Worm (Caenorhabditis elegans) whole organism, L2 larva: ENCODE measurements around the gene cone-1.
A peak's percentile ranks its signal among the peaks of the same experiment; 100 is the strongest.

Source experiments
- ama-1 ChIP-seq: fragments of 150-350 bp; optimal IDR thresholded peaks from 2 replicates; lab custom pipeline; 2018; ENCODE audit warnings: inconsistent platforms
- nhr-11 ChIP-seq: fragments of 150-350 bp; optimal IDR thresholded peaks from 2 replicates; lab custom pipeline; 2014; ENCODE audit warnings: missing biosample characterization, missing genetic modification characterization
- nhr-23 ChIP-seq: fragments of 150-350 bp; optimal IDR thresholded peaks from 2 replicates; lab custom pipeline; 2014; ENCODE audit warnings: missing biosample characterization, missing genetic modification reagents, missing genetic modification characterization
- nhr-237 ChIP-seq: fragments of 150-350 bp; optimal IDR thresholded peaks from 2 replicates; lab custom pipeline; 2014; ENCODE audit warnings: missing biosample characterization, missing genetic modification characterization
- snpc-4 ChIP-seq: fragments of 150-350 bp; optimal IDR thresholded peaks from 2 replicates; lab custom pipeline; 2014; ENCODE audit warnings: missing biosample characterization, missing genetic modification characterization
- unc-62 ChIP-seq: fragments of 150-350 bp; optimal IDR thresholded peaks from 2 replicates; lab custom pipeline; 2014; ENCODE audit warnings: missing biosample characterization, missing genetic modification reagents, missing genetic modification characterization
- ztf-11 ChIP-seq: sonication (generic microtip); optimal IDR thresholded peaks from 2 replicates; lab custom pipeline; 2017; ENCODE audit warnings: missing biosample characterization, missing genetic modification characterization

DNA sequence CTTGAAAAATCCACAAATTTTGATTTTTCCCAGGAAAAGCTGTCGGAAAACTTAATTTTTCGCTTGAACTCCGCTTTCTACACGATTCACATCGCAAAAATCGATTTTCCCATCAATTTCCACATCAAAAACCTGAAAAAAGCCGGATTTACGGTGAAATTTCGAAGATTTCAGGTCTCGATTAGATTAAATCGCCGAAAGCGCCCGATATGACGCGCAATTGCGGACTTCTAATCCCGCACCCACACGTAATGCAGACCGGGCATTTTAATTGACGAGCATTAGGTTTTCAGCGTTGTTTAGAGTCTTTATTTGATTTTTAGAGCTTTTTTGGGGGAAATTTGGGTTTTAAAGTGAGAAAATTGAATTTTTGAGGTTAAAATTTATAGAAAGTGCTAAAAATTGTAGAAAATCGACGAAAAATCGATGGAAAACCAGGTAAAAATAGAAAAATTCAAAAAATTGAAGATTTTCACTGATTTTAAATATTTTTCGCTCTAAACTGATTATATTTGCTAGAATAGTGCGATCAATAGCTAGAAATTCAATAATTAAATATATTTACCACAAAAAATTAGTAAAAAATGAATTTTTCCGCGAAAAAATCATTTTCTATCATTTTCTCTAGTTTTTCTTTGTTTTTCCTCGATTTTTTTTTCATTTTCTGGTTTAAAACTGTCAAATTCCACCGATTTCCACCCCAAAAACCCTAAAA lies 43.2 kb upstream of the cone-1 start, which contains the start of gene Y54F10AL.1:
- no peak for TF ChIP-seq nhr-237 (tag; lab: Kevin White, UChicago)
- TF ChIP-seq nhr-23 (tag; lab: Kevin White, UChicago): no peak
- TF ChIP-seq snpc-4 (tag; lab: Kevin White, UChicago): no peak
- TF ChIP-seq ama-1: peak; percentile 3
- no peak for TF ChIP-seq nhr-11 (tag; lab: Kevin White, UChicago)
- TF ChIP-seq unc-62 (GFP tag; lab: Kevin White, UChicago): no peak
- TF ChIP-seq ztf-11 (tag; lab: Kevin White, UChicago): no peak
